Worm (Caenorhabditis elegans) whole organism, L1 larva: ENCODE results near the gene scc-1.

ENCODE experiments used
- C04F5.9 ChIP-seq: sonication (generic microtip); optimal IDR thresholded peaks from 2 replicates; lab custom pipeline; 2016; ENCODE audit warnings: missing genetic modification characterization, missing compliant biosample characterization
- aha-1 ChIP-seq: fragments of 150-350 bp; optimal IDR thresholded peaks from 2 replicates; lab custom pipeline; 2014; ENCODE audit warnings: missing biosample characterization, missing genetic modification characterization
- alr-1 ChIP-seq: fragments of 200-800 bp; sonication (Bioruptor generic); optimal IDR thresholded peaks from 2 replicates; lab custom pipeline; 2018; ENCODE audit warnings: borderline replicate concordance, mild to moderate bottlenecking, missing genetic modification characterization, missing compliant biosample characterization
- aly-2 ChIP-seq: fragments of 150-350 bp; optimal IDR thresholded peaks from 2 replicates; lab custom pipeline; 2014; ENCODE audit warnings: missing biosample characterization, missing genetic modification characterization
- ama-1 ChIP-seq: fragments of 150-350 bp; optimal IDR thresholded peaks from 2 replicates; lab custom pipeline; 2014
- blmp-1 ChIP-seq: fragments of 150-350 bp; optimal IDR thresholded peaks from 2 replicates; lab custom pipeline; 2014; ENCODE audit warnings: missing biosample characterization, missing genetic modification characterization
- ceh-63 ChIP-seq: fragments of 200-800 bp; sonication (Bioruptor generic); optimal IDR thresholded peaks from 2 replicates; lab custom pipeline; 2018; ENCODE audit warnings: mild to moderate bottlenecking, missing genetic modification characterization, missing compliant biosample characterization
- ceh-90 ChIP-seq: sonication (generic microtip); optimal IDR thresholded peaks from 2 replicates; lab custom pipeline; 2016; ENCODE audit warnings: missing genetic modification characterization, missing compliant biosample characterization
- efl-1 ChIP-seq, 4 experiments: fragments of 150-350 bp; optimal IDR thresholded peaks in 3 of 4; peaks in 1 of 4; 1 replicate in 1 of 4; 2 replicates in 3 of 4; lab custom pipeline; 2014; ENCODE audit warnings: missing biosample characterization in 2 of 4, missing genetic modification characterization in 2 of 4, missing genetic modification reagents in 2 of 4
- efl-3 ChIP-seq: fragments of 200-800 bp; sonication (Bioruptor generic); optimal IDR thresholded peaks from 2 replicates; lab custom pipeline; 2018; ENCODE audit warnings: mild to moderate bottlenecking, missing genetic modification characterization, missing compliant biosample characterization
- egl-13 ChIP-seq: sonication (generic microtip); optimal IDR thresholded peaks from 2 replicates; lab custom pipeline; 2016; ENCODE audit warnings: missing genotype, missing genetic modification reagents, missing genetic modification characterization, missing compliant biosample characterization
- egl-27 ChIP-seq, 2 experiments: fragments of 150-350 bp in 1 of 2; sonication (generic microtip); optimal IDR thresholded peaks; 3 replicates each; lab custom pipeline; 2017 to 2018; ENCODE audit warnings: missing biosample characterization in 2 of 2, missing genetic modification characterization in 2 of 2, missing genetic modification reagents in 2 of 2
- elt-2 ChIP-seq: sonication (generic microtip); optimal IDR thresholded peaks from 2 replicates; lab custom pipeline; 2016; ENCODE audit warnings: missing genetic modification characterization, mild to moderate bottlenecking, inconsistent platforms, missing compliant biosample characterization, missing genetic modification reagents
- elt-3 ChIP-seq, 6 experiments: fragments of 150-350 bp in 1 of 6; sonication (generic microtip); optimal IDR thresholded peaks; 2 replicates each; lab custom pipeline; 2017 to 2018; ENCODE audit warnings: missing biosample characterization in 6 of 6, missing genetic modification characterization in 6 of 6, inconsistent platforms in 1 of 6
- irx-1 ChIP-seq: sonication (generic microtip); optimal IDR thresholded peaks from 2 replicates; lab custom pipeline; 2016; ENCODE audit warnings: missing genetic modification characterization, missing compliant biosample characterization
- isw-1 ChIP-seq: fragments of 200-800 bp; sonication (Bioruptor generic); IDR thresholded peaks from 2 replicates; pipeline ENCODE4 v1.3.6; 2022; ENCODE audit warnings: missing genetic modification characterization, missing compliant biosample characterization
- lin-13 ChIP-seq: fragments of 150-350 bp; optimal IDR thresholded peaks from 2 replicates; lab custom pipeline; 2014; ENCODE audit warnings: missing biosample characterization, missing genetic modification reagents, missing genetic modification characterization
- lin-14 ChIP-seq: fragments of 200-800 bp; sonication (Bioruptor generic); optimal IDR thresholded peaks from 2 replicates; lab custom pipeline; 2018; ENCODE audit warnings: mild to moderate bottlenecking, missing genetic modification characterization, moderate library complexity, missing compliant biosample characterization
- lin-15B ChIP-seq: fragments of 150-350 bp; sonication (generic microtip); optimal IDR thresholded peaks from 3 replicates; lab custom pipeline; 2014; ENCODE audit warnings: missing biosample characterization, missing genetic modification characterization
- lin-39 ChIP-seq: fragments of 150-350 bp; optimal IDR thresholded peaks from 2 replicates; lab custom pipeline; 2014; ENCODE audit warnings: missing biosample characterization, missing genetic modification reagents, missing genetic modification characterization
- lir-3 ChIP-seq: sonication (generic microtip); optimal IDR thresholded peaks from 2 replicates; lab custom pipeline; 2016; ENCODE audit warnings: mild to moderate bottlenecking, missing genetic modification characterization, moderate library complexity, missing compliant biosample characterization; ENCODE audit not compliant: poor library complexity
- lsy-2 ChIP-seq, 2 experiments: fragments of 150-350 bp; optimal IDR thresholded peaks; 2 replicates each; lab custom pipeline; 2014; ENCODE audit warnings: missing biosample characterization in 2 of 2, missing genetic modification characterization in 2 of 2
- mef-2 ChIP-seq: fragments of 150-350 bp; optimal IDR thresholded peaks from 2 replicates; lab custom pipeline; 2014; ENCODE audit warnings: missing biosample characterization, missing genetic modification characterization
- nhr-11 ChIP-seq: fragments of 150-350 bp; optimal IDR thresholded peaks from 2 replicates; lab custom pipeline; 2014; ENCODE audit warnings: missing biosample characterization, missing genetic modification characterization
- nhr-12 ChIP-seq: sonication (generic microtip); optimal IDR thresholded peaks from 2 replicates; lab custom pipeline; 2017; ENCODE audit warnings: missing biosample characterization, missing genetic modification characterization
- nhr-19 ChIP-seq: fragments of 200-800 bp; sonication (Bioruptor generic); conservative IDR thresholded peaks from 2 replicates; pipeline ENCODE4 v1.3.6; 2022; ENCODE audit warnings: missing genetic modification characterization, missing compliant biosample characterization
- nhr-237 ChIP-seq: fragments of 150-350 bp; optimal IDR thresholded peaks from 2 replicates; lab custom pipeline; 2014; ENCODE audit warnings: missing biosample characterization, missing genetic modification characterization
- nhr-71 ChIP-seq: sonication (generic microtip); optimal IDR thresholded peaks from 2 replicates; lab custom pipeline; 2016; ENCODE audit warnings: mild to moderate bottlenecking, missing genetic modification characterization, moderate library complexity, missing compliant biosample characterization
- nhr-84 ChIP-seq: sonication (generic microtip); optimal IDR thresholded peaks from 2 replicates; lab custom pipeline; 2017; ENCODE audit warnings: missing biosample characterization, missing genetic modification characterization
- nhr-85 ChIP-seq: sonication (generic microtip); peaks from one replicate; lab custom pipeline; 2016; ENCODE audit warnings: missing genetic modification characterization, inconsistent platforms, missing compliant biosample characterization
- nhr-90 ChIP-seq: sonication (generic microtip); optimal IDR thresholded peaks from 2 replicates; lab custom pipeline; 2016; ENCODE audit warnings: mild to moderate bottlenecking, missing genetic modification characterization, missing compliant biosample characterization; ENCODE audit not compliant: poor library complexity
- pqm-1 ChIP-seq: sonication (generic microtip); optimal IDR thresholded peaks from 3 replicates; lab custom pipeline; 2017; ENCODE audit warnings: missing biosample characterization, missing genetic modification characterization
- rnt-1 ChIP-seq: sonication (generic microtip); optimal IDR thresholded peaks from 2 replicates; lab custom pipeline; 2016; ENCODE audit warnings: mild to moderate bottlenecking, missing genetic modification characterization, moderate library complexity, missing compliant biosample characterization
- snu-23 ChIP-seq: sonication (generic microtip); optimal IDR thresholded peaks from 2 replicates; lab custom pipeline; 2016; ENCODE audit warnings: missing genetic modification characterization, missing compliant biosample characterization
- sox-4 ChIP-seq: sonication (generic microtip); optimal IDR thresholded peaks from 2 replicates; lab custom pipeline; 2016; ENCODE audit warnings: missing genetic modification characterization, missing compliant biosample characterization
- swsn-7 ChIP-seq: sonication (generic microtip); optimal IDR thresholded peaks from 2 replicates; lab custom pipeline; 2016; ENCODE audit warnings: missing genetic modification characterization, missing compliant biosample characterization
- tlp-1 ChIP-seq: fragments of 150-350 bp; optimal IDR thresholded peaks from 2 replicates; lab custom pipeline; 2014; ENCODE audit warnings: missing biosample characterization, missing genetic modification characterization
- unc-130 ChIP-seq: fragments of 150-350 bp; optimal IDR thresholded peaks from 2 replicates; lab custom pipeline; 2017; ENCODE audit warnings: missing biosample characterization, missing genetic modification characterization, inconsistent platforms
- xbp-1 ChIP-seq: sonication (generic microtip); optimal IDR thresholded peaks from 2 replicates; lab custom pipeline; 2016; ENCODE audit warnings: missing genetic modification characterization, missing compliant biosample characterization

The scc-1 gene

DNA sequence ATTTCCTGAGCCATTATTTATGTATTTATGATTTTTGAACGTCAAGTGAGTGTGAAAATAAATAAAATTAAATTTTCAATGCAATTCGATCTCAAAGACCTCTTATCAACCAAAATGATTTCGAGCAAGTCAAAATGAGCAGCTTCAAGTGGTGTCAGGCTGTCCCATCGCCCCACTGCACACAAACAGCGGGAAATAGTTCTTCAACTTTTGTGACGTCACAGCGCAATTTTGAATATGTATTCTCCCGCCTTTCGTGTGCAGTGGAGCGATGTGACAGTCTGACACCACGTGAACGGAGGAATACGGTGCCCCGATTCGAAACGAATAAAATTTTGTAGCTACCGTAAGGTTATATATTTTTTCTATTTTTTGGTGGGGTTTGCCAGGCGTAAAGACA, 24.9 kb upstream of the scc-1 start:
- TF ChIP-seq ceh-90 (tag; lab: Kevin White, UChicago) (no peak), ama-1 (lab: Kevin White, UChicago) (peak; percentile 55), efl-1 (optimal IDR thresholded peaks at IDR 0.05; lab: Kevin White, UChicago) (no peak), efl-1 (GFP tag; optimal IDR thresholded peaks at IDR 0.05 in 1 of 2; lab: Kevin White, UChicago) (peak in 1 of 2 experiments; percentile 63), unc-130 (no peak)

DNA sequence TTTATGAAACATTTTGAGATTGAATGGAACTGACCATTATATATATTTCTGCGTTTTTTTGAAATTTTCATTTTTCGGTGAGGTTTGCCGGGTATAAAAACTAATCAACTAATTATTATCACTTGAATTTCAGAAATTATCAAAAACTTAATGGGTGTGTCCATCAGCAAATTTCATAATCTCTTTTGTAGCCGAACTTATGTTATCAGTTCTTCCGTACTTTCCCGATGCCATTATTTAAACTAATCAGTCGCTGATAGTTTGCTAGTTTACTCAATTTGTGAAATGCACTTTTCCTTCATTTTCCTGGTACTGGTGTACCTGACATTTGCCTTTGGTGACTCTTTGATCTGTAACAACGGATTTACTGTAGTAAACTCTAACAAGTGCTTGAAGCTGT, 24.3 kb upstream of the scc-1 start:
- TF ChIP-seq elt-3 (tag; optimal IDR thresholded peaks at IDR 0.05; lab: Kevin White, UChicago) (no peak), blmp-1 (tag; lab: Kevin White, UChicago) (no peak), efl-3 (no peak), nhr-85 (tag; lab: Kevin White, UChicago) (no peak), egl-13 (tag; lab: Kevin White, UChicago) (no peak), lin-13 (GFP tag; lab: Kevin White, UChicago) (no peak), pqm-1 (tag; lab: Kevin White, UChicago) (peak; percentile 32), egl-27 (tag; optimal IDR thresholded peaks at IDR 0.05; lab: Kevin White, UChicago) (no peak), tlp-1 (peak; percentile 46), aly-2 (tag; lab: Kevin White, UChicago) (no peak), nhr-90 (tag; lab: Kevin White, UChicago) (no peak), lin-39 (tag; lab: Kevin White, UChicago) (no peak), elt-2 (tag; lab: Kevin White, UChicago) (peak; percentile 99), swsn-7 (tag; lab: Kevin White, UChicago) (no peak)

DNA sequence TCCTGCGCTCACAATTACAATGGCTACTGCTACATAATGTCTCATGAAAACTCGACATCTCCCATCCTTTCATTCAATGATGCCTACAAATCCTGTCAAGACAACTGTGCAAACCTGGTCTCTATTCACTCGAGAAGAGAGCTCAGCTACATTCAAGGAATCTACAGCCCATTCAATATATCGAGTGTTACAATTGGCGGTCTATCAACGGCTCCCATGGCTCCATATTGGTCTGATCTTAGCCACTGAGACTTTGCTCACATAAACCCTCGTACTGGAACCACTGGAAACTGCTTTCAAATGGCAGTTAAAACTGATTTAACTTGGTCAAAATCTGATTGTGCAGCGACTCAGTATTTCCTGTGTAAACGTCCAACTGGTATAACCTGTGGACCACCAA, 23.0 kb upstream of the scc-1 start, which contains the start of gene T05A7.3:
T05A7.3 (plus strand) TSS at position 301 of the 400 bp plus-strand sequence.
- TF ChIP-seq xbp-1 (tag; lab: Kevin White, UChicago): no peak
- TF ChIP-seq blmp-1 (tag; lab: Kevin White, UChicago): no peak
- TF ChIP-seq tlp-1: no peak
- no peak for TF ChIP-seq alr-1 (tag; lab: Kevin White, UChicago)
- TF ChIP-seq egl-27 (tag; optimal IDR thresholded peaks at IDR 0.05; lab: Kevin White, UChicago): no peak
- TF ChIP-seq sox-4: no peak
- no peak for TF ChIP-seq isw-1
- no peak for TF ChIP-seq irx-1 (tag; lab: Kevin White, UChicago)
- TF ChIP-seq, all 84 proteins: peak for 0

DNA sequence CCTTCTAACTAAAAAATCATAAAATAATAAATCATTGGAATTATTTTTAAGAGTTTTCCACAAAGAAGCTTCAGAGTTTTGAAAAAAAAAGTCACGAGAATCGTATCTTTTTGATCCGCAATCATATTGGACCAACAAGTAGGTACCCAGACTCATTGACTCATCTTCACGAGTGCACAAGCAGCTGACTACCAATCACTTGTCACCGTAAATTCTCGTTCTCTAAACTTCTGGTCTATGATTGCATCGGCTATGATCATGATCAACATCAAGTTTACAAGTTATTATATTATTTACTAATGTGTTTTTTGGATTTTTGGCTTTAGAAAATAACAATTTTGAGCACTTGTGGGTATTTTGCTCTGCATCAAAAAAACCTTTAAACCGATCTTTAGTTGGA, 22.3 kb upstream of the scc-1 start:
- 0 out of 2 replicates have a peak, but pooled peaks have one; percentile 17 for TF ChIP-seq nhr-19
- TF ChIP-seq rnt-1 (tag; lab: Kevin White, UChicago): peak; percentile 26
- peak in 1 of 2 experiments; percentile 22 for TF ChIP-seq lsy-2 (tag; optimal IDR thresholded peaks at IDR 0.05; lab: Kevin White, UChicago)
- TF ChIP-seq nhr-11 (tag; lab: Kevin White, UChicago): no peak
- TF ChIP-seq lin-14 (GFP tag; lab: Kevin White, UChicago): peak; percentile 49
- no peak for TF ChIP-seq nhr-12
- peak; percentile 48 for TF ChIP-seq nhr-71 (tag; lab: Kevin White, UChicago)
- TF ChIP-seq snu-23 (GFP tag; lab: Kevin White, UChicago): peak; percentile 5
- TF ChIP-seq lir-3 (tag; lab: Kevin White, UChicago): peak; percentile 14

DNA sequence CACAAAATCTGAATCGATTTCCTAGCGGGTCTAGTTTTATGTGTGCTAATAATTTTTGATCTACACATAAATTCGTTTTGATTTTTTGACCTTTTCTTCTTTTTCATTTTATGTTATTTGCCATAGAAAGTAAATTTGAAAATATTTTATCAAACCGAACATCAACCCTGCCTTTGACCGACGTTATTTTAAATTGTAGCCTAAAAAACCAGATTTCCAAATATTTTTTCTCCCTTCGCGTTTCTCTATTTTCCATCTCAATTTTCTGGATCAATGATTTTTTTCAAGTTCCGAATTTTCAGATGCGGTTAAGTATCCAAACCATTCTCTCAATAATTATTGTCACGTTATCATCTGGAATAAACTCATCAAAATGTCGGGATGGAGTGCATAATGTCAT, 20.6 kb upstream of the scc-1 start, which contains the start of gene T05A7.1:
T05A7.1 (plus strand) TSS at position 301 of the 400 bp plus-strand sequence.
- no peak for TF ChIP-seq ceh-63 (GFP tag; lab: Kevin White, UChicago)
- no peak for TF ChIP-seq efl-1 (optimal IDR thresholded peaks at IDR 0.05; lab: Kevin White, UChicago)
- TF ChIP-seq efl-1 (GFP tag; optimal IDR thresholded peaks at IDR 0.05 in 1 of 2; lab: Kevin White, UChicago): no peak
- TF ChIP-seq lin-15B: no peak
- no peak for TF ChIP-seq lin-13 (GFP tag; lab: Kevin White, UChicago)
- TF ChIP-seq aha-1: no peak
- TF ChIP-seq nhr-12: no peak
- no peak for TF ChIP-seq C04F5.9
- no peak for TF ChIP-seq nhr-237 (tag; lab: Kevin White, UChicago)
- TF ChIP-seq mef-2 (tag; lab: Kevin White, UChicago): no peak
- TF ChIP-seq nhr-84 (tag; lab: Kevin White, UChicago): no peak
- no peak for TF ChIP-seq aly-2 (tag; lab: Kevin White, UChicago)
